Fruit fly (Drosophila melanogaster): Measurements from ENCODE around the gene CG11584.

DNA sequence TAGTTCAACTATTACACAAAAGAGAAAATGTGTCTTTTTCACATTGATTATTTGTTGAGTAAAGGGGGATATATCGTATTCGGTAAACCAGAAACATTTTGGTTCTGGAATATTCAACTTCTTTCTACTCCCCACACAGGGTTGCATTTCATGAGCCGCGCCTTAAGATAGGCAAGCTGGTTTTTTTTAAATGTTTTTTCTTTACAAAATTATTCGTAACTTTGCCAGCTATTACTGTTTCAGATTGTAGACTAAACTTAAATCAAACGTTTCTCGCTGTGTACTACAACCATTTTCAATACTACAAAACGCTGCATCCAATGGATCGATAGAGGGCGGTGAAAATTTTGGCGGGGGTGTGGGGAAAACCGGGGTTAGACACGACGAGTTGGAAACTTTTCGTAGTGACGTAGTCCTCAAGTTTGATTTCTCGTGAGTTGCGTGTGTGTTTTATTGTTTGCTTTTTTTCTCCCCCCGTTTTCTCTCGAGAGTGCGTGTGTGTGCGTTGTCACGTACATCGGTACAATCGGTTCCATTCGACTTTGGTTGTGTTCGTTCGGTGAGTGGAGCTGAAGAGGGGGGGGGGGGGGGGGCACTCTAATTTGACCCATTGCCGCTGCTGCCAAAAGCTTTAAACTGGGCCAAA lies 32.8 kb downstream of the CG11584 start:
- TF ChIP-seq psq (optimal IDR thresholded peaks at IDR 0.05) (no peak), pan (optimal IDR thresholded peaks at IDR 0.05) (no peak), CG8478 (optimal IDR thresholded peaks at IDR 0.05) (no peak), EcR (GFP tag; optimal IDR thresholded peaks at IDR 0.05) (no peak)
